Worm (Caenorhabditis elegans): ENCODE measurements around the gene tsp-18.

DNA sequence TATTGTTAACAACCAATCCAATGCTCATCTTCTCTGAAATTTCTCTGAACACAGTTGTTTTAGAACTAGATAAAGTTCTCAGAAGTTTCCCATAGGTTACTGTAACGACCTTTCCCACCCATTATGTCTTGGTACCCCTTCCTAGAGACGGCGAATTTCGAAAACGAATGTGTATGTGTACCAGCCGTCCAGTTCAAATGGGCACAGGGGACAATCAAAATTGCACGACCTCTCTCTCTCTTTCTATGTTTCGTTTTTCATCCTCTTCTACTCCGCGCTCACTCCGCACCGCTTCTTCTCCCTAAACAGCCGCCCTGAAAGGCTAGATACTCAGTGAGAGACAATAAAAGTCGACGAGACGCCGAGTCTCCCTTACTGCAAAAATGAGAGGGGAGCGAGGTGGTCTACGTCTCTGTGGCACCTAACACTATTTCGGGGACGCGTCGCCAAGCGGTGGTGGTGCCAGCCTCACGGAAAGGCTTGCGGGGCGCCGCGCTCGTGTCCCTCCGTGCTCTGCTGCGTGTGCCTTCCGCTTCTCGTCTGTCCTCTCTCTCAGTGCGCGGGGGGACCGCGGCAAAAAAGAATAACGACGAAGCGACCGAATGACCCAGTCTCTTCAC is 2.8 kb upstream of the tsp-18 start:
- TF ChIP-seq nhr-11 (tag; optimal IDR thresholded peaks at IDR 0.05) (no peak), alr-1 (tag; optimal IDR thresholded peaks at IDR 0.05) (no peak), ceh-82 (tag; optimal IDR thresholded peaks at IDR 0.05) (no peak), nhr-10 (tag; optimal IDR thresholded peaks at IDR 0.05) (no peak), blmp-1 (tag; optimal IDR thresholded peaks at IDR 0.05; ENCODE audit: insufficient read depth) (no peak), zag-1 (tag; optimal IDR thresholded peaks at IDR 0.05) (peak; percentile 39), unc-62 (GFP tag; optimal IDR thresholded peaks at IDR 0.05) (no peak), elt-1 (tag; optimal IDR thresholded peaks at IDR 0.05) (no peak), lsy-2 (tag; optimal IDR thresholded peaks at IDR 0.05) (peak in 1 of 2 experiments; percentile 28), C34F6.9 (tag; optimal IDR thresholded peaks at IDR 0.05) (no peak), snpc-4 (tag; optimal IDR thresholded peaks at IDR 0.05) (no peak), nhr-21 (tag; optimal IDR thresholded peaks at IDR 0.05) (peak; percentile 61), ztf-11 (tag; optimal IDR thresholded peaks at IDR 0.05) (no peak)

Data from whole organism, L2 larva.